Fruit fly (Drosophila melanogaster): Measurements from ENCODE around the gene Mical.

DNA sequence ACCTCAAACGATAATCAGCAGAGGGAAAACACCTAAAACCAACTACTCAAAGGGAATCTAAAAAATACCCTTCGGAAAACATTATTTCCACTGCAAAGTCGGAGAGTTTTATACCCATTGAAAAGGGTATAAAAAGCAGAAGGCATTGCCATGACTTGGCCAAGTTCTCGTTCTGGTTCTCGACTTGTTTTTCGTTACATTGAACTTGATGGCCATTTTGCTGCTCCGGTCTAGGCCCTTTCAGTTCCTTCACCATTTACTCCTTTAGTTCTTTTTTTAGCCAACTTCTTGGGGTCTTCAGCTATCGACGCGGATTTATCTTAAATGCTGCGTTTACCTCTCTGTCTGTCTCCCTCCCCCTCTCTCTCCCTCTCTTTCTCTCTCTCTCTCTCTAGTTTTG lies 82.8 kb downstream of the Mical start:
- TF ChIP-seq usp (GFP tag; optimal IDR thresholded peaks at IDR 0.05), result no peak
- TF ChIP-seq psq (optimal IDR thresholded peaks at IDR 0.05), result no peak
- no peak for TF ChIP-seq CG8478 (optimal IDR thresholded peaks at IDR 0.05)

All from whole organism.